Worm (Caenorhabditis elegans) whole organism, L3 larva: Measurements from ENCODE around the gene srd-12.
A peak's percentile ranks its signal among the peaks of the same experiment; 100 is the strongest.

Experiments used
- R02D3.7 ChIP-seq: fragments of 150-350 bp; optimal IDR thresholded peaks from 2 replicates; lab custom pipeline; 2014; ENCODE audit warnings: missing biosample characterization, missing genetic modification characterization
- ama-1 ChIP-seq: fragments of 150-350 bp; optimal IDR thresholded peaks from 2 replicates; lab custom pipeline; 2018
- ceh-16 ChIP-seq: sonication (generic microtip); optimal IDR thresholded peaks from 2 replicates; lab custom pipeline; 2017; ENCODE audit warnings: missing biosample characterization, missing genetic modification characterization
- ceh-28 ChIP-seq: fragments of 150-350 bp; optimal IDR thresholded peaks from 2 replicates; lab custom pipeline; 2014; ENCODE audit warnings: missing biosample characterization, missing genetic modification reagents, missing genetic modification characterization
- ceh-82 ChIP-seq: fragments of 150-350 bp; optimal IDR thresholded peaks from 2 replicates; lab custom pipeline; 2014; ENCODE audit warnings: missing biosample characterization, missing genetic modification characterization
- egl-5 ChIP-seq: fragments of 150-350 bp; optimal IDR thresholded peaks from 2 replicates; lab custom pipeline; 2017; ENCODE audit warnings: missing biosample characterization, missing genetic modification reagents, missing genetic modification characterization, inconsistent platforms
- elt-2 ChIP-seq: sonication (generic microtip); optimal IDR thresholded peaks from 2 replicates; lab custom pipeline; 2016; ENCODE audit warnings: missing genetic modification reagents, mild to moderate bottlenecking, missing genetic modification characterization, missing compliant biosample characterization
- elt-3 ChIP-seq, 3 experiments: fragments of 150-350 bp in 1 of 3; sonication (generic microtip) in 2 of 3; optimal IDR thresholded peaks; 2 replicates in 2 of 3; 4 replicates in 1 of 3; lab custom pipeline; 2014 to 2017; ENCODE audit warnings: missing biosample characterization in 3 of 3, missing genetic modification characterization in 3 of 3
- eor-1 ChIP-seq, 2 experiments: fragments of 150-350 bp; optimal IDR thresholded peaks; 2 replicates each; lab custom pipeline; 2014 to 2018; ENCODE audit warnings: missing biosample characterization in 2 of 2, missing genetic modification characterization in 2 of 2
- fos-1 ChIP-seq: fragments of 150-350 bp; optimal IDR thresholded peaks from 2 replicates; lab custom pipeline; 2014; ENCODE audit warnings: missing biosample characterization, missing genetic modification characterization
- hmg-11 ChIP-seq: sonication (generic microtip); optimal IDR thresholded peaks from 2 replicates; lab custom pipeline; 2016; ENCODE audit warnings: missing genetic modification characterization, missing compliant biosample characterization
- lin-15B ChIP-seq: fragments of 150-350 bp; optimal IDR thresholded peaks from 2 replicates; lab custom pipeline; 2014; ENCODE audit warnings: missing biosample characterization, missing genetic modification characterization
- lin-39 ChIP-seq: fragments of 150-350 bp; optimal IDR thresholded peaks from 2 replicates; lab custom pipeline; 2018; ENCODE audit warnings: missing biosample characterization, missing genetic modification reagents, missing genetic modification characterization
- lsy-12 ChIP-seq: sonication (generic microtip); optimal IDR thresholded peaks from 2 replicates; lab custom pipeline; 2016; ENCODE audit warnings: mild to moderate bottlenecking, missing genetic modification characterization, missing compliant biosample characterization
- mml-1 ChIP-seq: fragments of 150-350 bp; sonication (generic microtip); optimal IDR thresholded peaks from 3 replicates; lab custom pipeline; 2014; ENCODE audit warnings: missing biosample characterization, missing genetic modification characterization
- nfya-1 ChIP-seq: sonication (generic microtip); optimal IDR thresholded peaks from 2 replicates; lab custom pipeline; 2017; ENCODE audit warnings: missing genetic modification characterization, mild to moderate bottlenecking, missing compliant biosample characterization, antibody characterized with exemption, moderate library complexity; ENCODE audit not compliant: insufficient read depth
- nhr-11 ChIP-seq: fragments of 150-350 bp; optimal IDR thresholded peaks from 2 replicates; lab custom pipeline; 2014; ENCODE audit warnings: missing biosample characterization, missing genetic modification characterization
- nhr-12 ChIP-seq: fragments of 150-350 bp; optimal IDR thresholded peaks from 2 replicates; lab custom pipeline; 2014; ENCODE audit warnings: missing biosample characterization, missing genetic modification characterization
- nhr-23 ChIP-seq: fragments of 150-350 bp; optimal IDR thresholded peaks from 2 replicates; lab custom pipeline; 2014; ENCODE audit warnings: missing biosample characterization, missing genetic modification reagents, missing genetic modification characterization
- nhr-237 ChIP-seq: fragments of 150-350 bp; optimal IDR thresholded peaks from 2 replicates; lab custom pipeline; 2014; ENCODE audit warnings: missing biosample characterization, missing genetic modification characterization
- nhr-25 ChIP-seq: sonication (generic microtip); optimal IDR thresholded peaks from 2 replicates; lab custom pipeline; 2017; ENCODE audit warnings: missing biosample characterization, missing genetic modification characterization
- nhr-28 ChIP-seq: fragments of 150-350 bp; optimal IDR thresholded peaks from 2 replicates; lab custom pipeline; 2014; ENCODE audit warnings: missing biosample characterization, missing genetic modification characterization
- nhr-43 ChIP-seq: sonication (generic microtip); optimal IDR thresholded peaks from 2 replicates; lab custom pipeline; 2016; ENCODE audit warnings: mild to moderate bottlenecking, missing genetic modification characterization, missing compliant biosample characterization; ENCODE audit not compliant: poor library complexity, severe bottlenecking
- nhr-67 ChIP-seq: fragments of 150-350 bp; optimal IDR thresholded peaks from 2 replicates; lab custom pipeline; 2014; ENCODE audit warnings: missing biosample characterization, missing genetic modification characterization
- nhr-76 ChIP-seq: fragments of 150-350 bp; sonication (generic microtip); optimal IDR thresholded peaks from 5 replicates; lab custom pipeline; 2014; ENCODE audit warnings: missing biosample characterization, missing genetic modification characterization
- pha-4 ChIP-seq: fragments of 150-350 bp; optimal IDR thresholded peaks from 2 replicates; lab custom pipeline; 2014; ENCODE audit warnings: missing biosample characterization, missing genetic modification reagents, missing genetic modification characterization
- pqm-1 ChIP-seq: fragments of 150-350 bp; optimal IDR thresholded peaks from 2 replicates; lab custom pipeline; 2017; ENCODE audit warnings: missing biosample characterization, missing genetic modification characterization, inconsistent platforms
- skn-1 ChIP-seq: fragments of 150-350 bp; optimal IDR thresholded peaks from 2 replicates; lab custom pipeline; 2014; ENCODE audit warnings: missing biosample characterization, missing genetic modification characterization
- snpc-4 ChIP-seq: fragments of 150-350 bp; optimal IDR thresholded peaks from 2 replicates; lab custom pipeline; 2014; ENCODE audit warnings: missing biosample characterization, missing genetic modification characterization
- tbx-2 ChIP-seq: sonication (generic microtip); optimal IDR thresholded peaks from 2 replicates; lab custom pipeline; 2016; ENCODE audit warnings: mild to moderate bottlenecking, missing genetic modification characterization, missing compliant biosample characterization
- unc-39 ChIP-seq: sonication (generic microtip); optimal IDR thresholded peaks from 4 replicates; lab custom pipeline; 2017; ENCODE audit warnings: missing biosample characterization, missing genetic modification characterization
- unc-62 ChIP-seq: fragments of 150-350 bp; sonication (generic microtip); optimal IDR thresholded peaks from 4 replicates; lab custom pipeline; 2014; ENCODE audit warnings: missing biosample characterization, missing genetic modification reagents, missing genetic modification characterization
- zag-1 ChIP-seq: fragments of 150-350 bp; optimal IDR thresholded peaks from 2 replicates; lab custom pipeline; 2014; ENCODE audit warnings: missing biosample characterization, missing genetic modification characterization
- ztf-4 ChIP-seq: fragments of 150-350 bp; optimal IDR thresholded peaks from 2 replicates; lab custom pipeline; 2014; ENCODE audit warnings: missing biosample characterization, missing genetic modification characterization

The srd-12 gene

ce11 chrIV:5649073-5649583, 19.1 kb upstream of the srd-12 start, which contains the start of gene csn-5:
Gene csn-5 (plus strand): TSS chrIV:5649533.
- TF ChIP-seq pqm-1 (tag; lab: Kevin White, UChicago): no peak
- peak; percentile 15 for TF ChIP-seq nfya-1 (tag; lab: Kevin White, UChicago)
- peak; percentile 90 for TF ChIP-seq R02D3.7 (tag; lab: Kevin White, UChicago)
- peak; percentile 56 for TF ChIP-seq pha-4 (tag; lab: Kevin White, UChicago)
- peak; percentile 20 for TF ChIP-seq lin-15B (tag; lab: Kevin White, UChicago)

ce11 chrIV:5645514-5646052, 15.5 kb upstream of the srd-12 start, which contains the start of the genes srd-8 and B0547.2:
Gene srd-8 (minus strand): TSS chrIV:5645614.
Gene B0547.2 (plus strand): TSS chrIV:5646002.
- TF ChIP-seq nhr-43 (tag; lab: Kevin White, UChicago) (no peak), lsy-12 (tag; lab: Kevin White, UChicago) (no peak)

ce11 chrIV:5635551-5635950, 5.5 kb upstream of the srd-12 start, which contains the start of gene srd-13:
Gene srd-13 (minus strand): TSS chrIV:5635651.
- TF ChIP-seq ceh-28 (tag; lab: Kevin White, UChicago): no peak
- TF ChIP-seq R02D3.7 (tag; lab: Kevin White, UChicago): no peak
- no peak for TF ChIP-seq nfya-1 (tag; lab: Kevin White, UChicago)

- no peak for TF ChIP-seq eor-1 (tag; optimal IDR thresholded peaks at IDR 0.05; lab: Kevin White, UChicago)
- no peak for TF ChIP-seq ceh-28 (tag; lab: Kevin White, UChicago)
- TF ChIP-seq hmg-11 (tag; lab: Kevin White, UChicago): no peak
- no peak for TF ChIP-seq ama-1 (lab: Kevin White, UChicago)
- no peak for TF ChIP-seq nhr-12 (tag; lab: Kevin White, UChicago)
- TF ChIP-seq fos-1 (tag; lab: Kevin White, UChicago): no peak
- TF ChIP-seq, all 47 proteins: peak for 0
These were observed 2.5 kb upstream of the srd-12 start for ce11 chrIV:5632536-5632935.

ce11 chrIV:5631628-5632027, 1.6 kb upstream of the srd-12 start, which contains the start of gene ttbk-8.2:
Gene ttbk-8.2 (plus strand): TSS chrIV:5631928.
- TF ChIP-seq nhr-25 (tag; lab: Kevin White, UChicago) (no peak), mml-1 (tag; lab: Kevin White, UChicago) (no peak), elt-2 (tag; lab: Kevin White, UChicago) (no peak), ztf-4 (tag; lab: Kevin White, UChicago) (no peak), nhr-76 (tag; lab: Kevin White, UChicago) (no peak), ceh-16 (tag; lab: Kevin White, UChicago) (no peak), egl-5 (tag; lab: Kevin White, UChicago) (no peak), unc-39 (tag; lab: Kevin White, UChicago) (no peak), nhr-12 (tag; lab: Kevin White, UChicago) (no peak), nhr-237 (tag; lab: Kevin White, UChicago) (no peak), nhr-11 (tag; lab: Kevin White, UChicago) (no peak), lin-39 (tag; lab: Kevin White, UChicago) (no peak), nhr-67 (tag; lab: Kevin White, UChicago) (no peak), fos-1 (tag; lab: Kevin White, UChicago) (no peak), skn-1 (tag; lab: Kevin White, UChicago) (no peak), lsy-12 (tag; lab: Kevin White, UChicago) (no peak), ceh-28 (tag; lab: Kevin White, UChicago) (no peak)
- TF ChIP-seq, all 47 proteins: peak for 0

ce11 chrIV:5627056-5627455, 3.0 kb downstream of the srd-12 start, which contains the start of gene srsx-14:
Gene srsx-14 (minus strand): TSS chrIV:5627156.
- no peak for TF ChIP-seq unc-62 (GFP tag; lab: Kevin White, UChicago)
- TF ChIP-seq elt-3 (tag; optimal IDR thresholded peaks at IDR 0.05; lab: Kevin White, UChicago): no peak
- TF ChIP-seq lin-39 (tag; lab: Kevin White, UChicago): no peak
- TF ChIP-seq nhr-28: no peak
- no peak for TF ChIP-seq nhr-23 (tag; lab: Kevin White, UChicago)
- TF ChIP-seq mml-1 (tag; lab: Kevin White, UChicago): no peak
- TF ChIP-seq tbx-2 (tag; lab: Kevin White, UChicago): no peak
- TF ChIP-seq skn-1 (tag; lab: Kevin White, UChicago): no peak
- no peak for TF ChIP-seq ztf-4 (tag; lab: Kevin White, UChicago)
- TF ChIP-seq ceh-82 (tag; lab: Kevin White, UChicago): no peak
- no peak for TF ChIP-seq nhr-11 (tag; lab: Kevin White, UChicago)
- no peak for TF ChIP-seq ceh-28 (tag; lab: Kevin White, UChicago)
- no peak for TF ChIP-seq nhr-12 (tag; lab: Kevin White, UChicago)
- TF ChIP-seq ama-1 (lab: Kevin White, UChicago): no peak
- no peak for TF ChIP-seq nhr-43 (tag; lab: Kevin White, UChicago)
- no peak for TF ChIP-seq zag-1 (tag; lab: Kevin White, UChicago)
- TF ChIP-seq snpc-4 (tag; lab: Kevin White, UChicago): no peak
- no peak for TF ChIP-seq nfya-1 (tag; lab: Kevin White, UChicago)
- TF ChIP-seq lsy-12 (tag; lab: Kevin White, UChicago): no peak
